Worm (Caenorhabditis elegans) whole organism, mixed stage, embryonic: ENCODE data around the gene cdh-3.

ENCODE experiments used
- bed-3 ChIP-seq: fragments of 200-800 bp; sonication (Bioruptor generic); optimal IDR thresholded peaks from 3 replicates; lab custom pipeline; 2018; ENCODE audit warnings: mild to moderate bottlenecking, missing genetic modification characterization, moderate library complexity, missing compliant biosample characterization
- ceh-43 ChIP-seq: fragments of 200-800 bp; sonication (Bioruptor generic); optimal IDR thresholded peaks from 2 replicates; lab custom pipeline; 2018; ENCODE audit warnings: mild to moderate bottlenecking, missing genetic modification characterization, moderate library complexity, missing compliant biosample characterization
- cnd-1 ChIP-seq: fragments of 200-800 bp; sonication (Bioruptor generic); optimal IDR thresholded peaks from 2 replicates; lab custom pipeline; 2018; ENCODE audit warnings: mild to moderate bottlenecking, missing genetic modification characterization, missing compliant biosample characterization
- drap-1 ChIP-seq: fragments of 200-800 bp; sonication (Bioruptor generic); optimal IDR thresholded peaks from 3 replicates; lab custom pipeline; 2018; ENCODE audit warnings: mild to moderate bottlenecking, missing genetic modification characterization, missing compliant biosample characterization
- flh-1 ChIP-seq: fragments of 200-800 bp; sonication (Bioruptor generic); optimal IDR thresholded peaks from 2 replicates; lab custom pipeline; 2018; ENCODE audit warnings: mild to moderate bottlenecking, missing genetic modification characterization, moderate library complexity, missing compliant biosample characterization
- lin-13 ChIP-seq: fragments of 150-350 bp; optimal IDR thresholded peaks from 2 replicates; lab custom pipeline; 2014; ENCODE audit warnings: missing biosample characterization, missing genetic modification characterization
- mep-1 ChIP-seq: fragments of 150-350 bp; optimal IDR thresholded peaks from 2 replicates; lab custom pipeline; 2017; ENCODE audit warnings: missing biosample characterization, missing genetic modification reagents, missing genetic modification characterization, inconsistent platforms
- mls-2 ChIP-seq: sonication (generic microtip); optimal IDR thresholded peaks from 2 replicates; lab custom pipeline; 2016; ENCODE audit warnings: mild to moderate bottlenecking, missing genetic modification characterization, moderate library complexity, missing compliant biosample characterization
- nhr-237 ChIP-seq: fragments of 150-350 bp; optimal IDR thresholded peaks from 2 replicates; lab custom pipeline; 2014; ENCODE audit warnings: missing biosample characterization, missing genetic modification characterization
- unc-62 ChIP-seq: fragments of 150-350 bp; optimal IDR thresholded peaks from 2 replicates; lab custom pipeline; 2014; ENCODE audit warnings: missing biosample characterization, missing genetic modification reagents, missing genetic modification characterization
- ztf-11 ChIP-seq: fragments of 150-350 bp; optimal IDR thresholded peaks from 2 replicates; lab custom pipeline; 2014; ENCODE audit warnings: missing biosample characterization, missing genetic modification characterization

cdh-3 gene

ce11 chrIII:7692287-7692686 is 62.0 kb downstream of the cdh-3 start:
- TF ChIP-seq bed-3 (no peak), flh-1 (GFP tag; lab: Kevin White, UChicago) (no peak), cnd-1 (no peak), ztf-11 (tag; lab: Kevin White, UChicago) (no peak), unc-62 (GFP tag; lab: Kevin White, UChicago) (no peak), lin-13 (tag; lab: Kevin White, UChicago) (no peak), drap-1 (GFP tag; lab: Kevin White, UChicago) (no peak), ceh-43 (GFP tag; lab: Kevin White, UChicago) (no peak), nhr-237 (tag; lab: Kevin White, UChicago) (no peak), mep-1 (tag; lab: Kevin White, UChicago) (no peak), mls-2 (tag; lab: Kevin White, UChicago) (no peak)
